Worm (Caenorhabditis elegans) whole organism, L2 larva: ENCODE results near the gene srw-13.

Source experiments
- aly-2 ChIP-seq: fragments of 150-350 bp; optimal IDR thresholded peaks from 2 replicates; lab custom pipeline; 2014; ENCODE audit warnings: missing biosample characterization, missing genetic modification characterization
- egl-27 ChIP-seq: sonication (generic microtip); optimal IDR thresholded peaks from 3 replicates; lab custom pipeline; 2017; ENCODE audit warnings: missing biosample characterization, missing genetic modification reagents, missing genetic modification characterization
- ztf-4 ChIP-seq: fragments of 150-350 bp; optimal IDR thresholded peaks from 2 replicates; lab custom pipeline; 2014; ENCODE audit warnings: missing biosample characterization, missing genetic modification characterization

DNA sequence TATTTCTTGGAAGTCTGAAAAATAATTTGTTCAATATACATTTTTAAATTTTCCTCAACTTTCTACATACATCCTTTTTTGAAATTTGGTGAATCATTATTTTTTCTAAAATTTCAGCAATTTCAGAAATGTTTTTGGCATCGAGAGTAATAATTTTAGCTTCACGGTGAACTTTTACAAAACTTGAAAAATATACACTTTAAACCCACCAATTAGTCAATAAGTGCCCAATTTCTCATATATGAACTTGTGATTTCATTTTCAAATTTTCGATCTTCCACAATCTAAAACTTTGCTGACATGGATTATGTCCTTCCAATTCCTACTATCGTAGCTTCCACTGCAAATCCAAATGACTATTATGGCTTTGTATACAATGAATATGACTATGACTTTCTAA is 8.6 kb upstream of the srw-13 start, which contains the start of gene srw-24:
- TF ChIP-seq aly-2 (no peak), egl-27 (tag; lab: Kevin White, UChicago) (no peak), ztf-4 (tag; lab: Kevin White, UChicago) (no peak)
